Worm (Caenorhabditis elegans): ENCODE measurements around the gene C14H10.2.

C14H10.2 gene

ce11 chrX:10227217-10227616 is 25.5 kb downstream of the C14H10.2 start:
- no peak for TF ChIP-seq tab-1 (GFP tag; IDR thresholded peaks at IDR 0.05)
- no peak for TF ChIP-seq T22C8.4 (GFP tag; IDR thresholded peaks at IDR 0.05)
- no peak for TF ChIP-seq med-1 (GFP tag; optimal IDR thresholded peaks at IDR 0.05; ENCODE audit: insufficient read depth)
- no peak for TF ChIP-seq ref-1 (GFP tag; conservative IDR thresholded peaks at IDR 0.05)
- TF ChIP-seq ztf-29 (GFP tag; IDR thresholded peaks at IDR 0.05) = no peak
- no peak for TF ChIP-seq cog-1 (tag; optimal IDR thresholded peaks at IDR 0.05)
- no peak for TF ChIP-seq ztf-23 (GFP tag; IDR thresholded peaks at IDR 0.05)
- no peak for TF ChIP-seq klf-2 (GFP tag; conservative IDR thresholded peaks at IDR 0.05)
- no peak for TF ChIP-seq flt-1 (GFP tag; IDR thresholded peaks at IDR 0.05)

DNA sequence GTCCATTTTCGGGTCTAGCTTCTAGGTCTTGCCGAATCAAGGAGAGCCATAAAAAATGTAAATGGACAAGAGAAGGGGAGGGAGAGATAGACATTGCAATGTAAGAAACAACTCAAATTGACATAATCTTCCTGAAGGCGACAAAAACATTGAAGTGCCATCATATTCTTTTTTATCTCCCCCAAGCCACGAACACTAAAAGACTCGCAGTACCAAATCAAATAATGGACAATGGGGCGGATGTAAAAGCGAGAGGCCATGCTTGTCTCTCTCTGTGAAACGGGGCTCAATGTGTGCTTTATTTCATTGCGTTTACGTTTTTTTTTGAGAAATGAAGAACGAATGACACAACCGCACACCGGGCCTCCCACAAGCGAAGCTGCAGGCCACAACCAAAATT is 26.8 kb downstream of the C14H10.2 start:
- TF ChIP-seq med-1 (GFP tag; optimal IDR thresholded peaks at IDR 0.05; ENCODE audit: insufficient read depth) (no peak), ref-1 (GFP tag; conservative IDR thresholded peaks at IDR 0.05) (no peak), tab-1 (GFP tag; IDR thresholded peaks at IDR 0.05) (no peak), ztf-29 (GFP tag; IDR thresholded peaks at IDR 0.05) (no peak), klf-2 (GFP tag; conservative IDR thresholded peaks at IDR 0.05) (no peak), T22C8.4 (GFP tag; IDR thresholded peaks at IDR 0.05) (no peak), flt-1 (GFP tag; IDR thresholded peaks at IDR 0.05) (no peak), cog-1 (tag; optimal IDR thresholded peaks at IDR 0.05) (no peak), ztf-23 (GFP tag; IDR thresholded peaks at IDR 0.05) (no peak)

- no peak for TF ChIP-seq klf-2 (GFP tag; conservative IDR thresholded peaks at IDR 0.05)
- no peak for TF ChIP-seq flt-1 (GFP tag; IDR thresholded peaks at IDR 0.05)
- no peak for TF ChIP-seq ztf-23 (GFP tag; IDR thresholded peaks at IDR 0.05)
- TF ChIP-seq tab-1 (GFP tag; IDR thresholded peaks at IDR 0.05) = no peak
- TF ChIP-seq ref-1 (GFP tag; conservative IDR thresholded peaks at IDR 0.05) = no peak
- TF ChIP-seq ztf-29 (GFP tag; IDR thresholded peaks at IDR 0.05) = no peak
- no peak for TF ChIP-seq cog-1 (tag; optimal IDR thresholded peaks at IDR 0.05)
- TF ChIP-seq T22C8.4 (GFP tag; IDR thresholded peaks at IDR 0.05) = no peak
- no peak for TF ChIP-seq med-1 (GFP tag; optimal IDR thresholded peaks at IDR 0.05; ENCODE audit: insufficient read depth)
Observed at ce11 chrX:10219184-10219705, 33.4 kb downstream of the C14H10.2 start.

DNA sequence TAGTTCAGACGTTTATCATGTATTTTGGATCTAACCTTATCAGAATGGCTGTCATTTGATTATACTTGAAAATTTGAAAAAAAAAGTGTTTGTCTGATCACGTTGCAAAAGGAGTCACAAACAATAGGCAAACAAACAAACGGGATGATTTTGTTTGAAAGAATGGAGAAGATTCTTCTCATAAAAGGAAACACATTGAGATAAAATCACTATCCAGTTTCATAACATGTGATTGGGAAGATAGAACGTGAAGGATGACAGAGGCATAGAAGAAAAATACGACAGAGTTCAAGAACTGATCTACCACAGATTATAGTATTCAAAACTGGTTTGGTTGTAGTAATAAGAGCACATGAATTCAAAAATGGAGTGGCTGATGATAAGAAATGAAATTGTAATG is 33.9 kb downstream of the C14H10.2 start, which contains the start of gene F44A6.5:
Gene F44A6.5 (minus strand): TSS at position 151 of the 400 bp plus-strand sequence.
- TF ChIP-seq tab-1 (GFP tag; IDR thresholded peaks at IDR 0.05) (no peak), med-1 (GFP tag; optimal IDR thresholded peaks at IDR 0.05; ENCODE audit: insufficient read depth) (no peak), ref-1 (GFP tag; conservative IDR thresholded peaks at IDR 0.05) (no peak), klf-2 (GFP tag; conservative IDR thresholded peaks at IDR 0.05) (no peak), T22C8.4 (GFP tag; IDR thresholded peaks at IDR 0.05) (no peak), cog-1 (tag; optimal IDR thresholded peaks at IDR 0.05) (no peak), flt-1 (GFP tag; IDR thresholded peaks at IDR 0.05) (no peak), ztf-29 (GFP tag; IDR thresholded peaks at IDR 0.05) (no peak), ztf-23 (GFP tag; IDR thresholded peaks at IDR 0.05) (no peak)

ce11 chrX:10216857-10217256 is 35.8 kb downstream of the C14H10.2 start:
- no peak for TF ChIP-seq T22C8.4 (GFP tag; IDR thresholded peaks at IDR 0.05)
- TF ChIP-seq tab-1 (GFP tag; IDR thresholded peaks at IDR 0.05) = no peak
- no peak for TF ChIP-seq ref-1 (GFP tag; conservative IDR thresholded peaks at IDR 0.05)
- TF ChIP-seq flt-1 (GFP tag; IDR thresholded peaks at IDR 0.05) = no peak
- TF ChIP-seq ztf-23 (GFP tag; IDR thresholded peaks at IDR 0.05) = no peak
- TF ChIP-seq klf-2 (GFP tag; conservative IDR thresholded peaks at IDR 0.05) = no peak
- no peak for TF ChIP-seq ztf-29 (GFP tag; IDR thresholded peaks at IDR 0.05)
- TF ChIP-seq med-1 (GFP tag; optimal IDR thresholded peaks at IDR 0.05; ENCODE audit: insufficient read depth) = no peak
- TF ChIP-seq cog-1 (tag; optimal IDR thresholded peaks at IDR 0.05) = no peak

DNA sequence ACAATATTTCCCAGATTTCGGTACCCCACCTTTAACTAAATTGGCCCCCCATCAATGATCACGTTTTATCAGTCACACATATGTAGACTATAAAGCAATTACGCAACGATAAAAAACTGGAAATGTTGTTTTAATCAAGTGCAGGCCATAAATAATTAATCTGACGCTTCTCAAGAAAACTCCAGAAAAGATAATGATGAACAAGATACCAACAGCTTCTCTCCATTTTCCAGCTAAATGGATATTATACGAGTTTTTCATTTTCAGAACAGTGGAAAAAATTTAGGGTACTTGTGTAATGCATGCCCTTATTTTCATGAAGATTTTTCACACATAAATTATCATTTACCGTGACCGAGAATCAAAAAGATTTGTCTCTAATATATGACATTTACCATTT is 36.3 kb downstream of the C14H10.2 start:
- TF ChIP-seq cog-1 (tag; optimal IDR thresholded peaks at IDR 0.05) (no peak), T22C8.4 (GFP tag; IDR thresholded peaks at IDR 0.05) (no peak), tab-1 (GFP tag; IDR thresholded peaks at IDR 0.05) (no peak), klf-2 (GFP tag; conservative IDR thresholded peaks at IDR 0.05) (no peak), ztf-29 (GFP tag; IDR thresholded peaks at IDR 0.05) (no peak), flt-1 (GFP tag; IDR thresholded peaks at IDR 0.05) (no peak), ztf-23 (GFP tag; IDR thresholded peaks at IDR 0.05) (no peak), med-1 (GFP tag; optimal IDR thresholded peaks at IDR 0.05; ENCODE audit: insufficient read depth) (no peak), ref-1 (GFP tag; conservative IDR thresholded peaks at IDR 0.05) (no peak)

ce11 chrX:10215429-10215828 is 37.3 kb downstream of the C14H10.2 start, which contains the start of gene F44A6.4:
Gene F44A6.4, minus strand, starts transcription at chrX:10215495.
- TF ChIP-seq flt-1 (GFP tag; IDR thresholded peaks at IDR 0.05) (no peak), T22C8.4 (GFP tag; IDR thresholded peaks at IDR 0.05) (0 out of 2 replicates have a peak, but pooled peaks have one; percentile 37), ref-1 (GFP tag; conservative IDR thresholded peaks at IDR 0.05) (no peak), ztf-29 (GFP tag; IDR thresholded peaks at IDR 0.05) (no peak), ztf-23 (GFP tag; IDR thresholded peaks at IDR 0.05) (no peak)

DNA sequence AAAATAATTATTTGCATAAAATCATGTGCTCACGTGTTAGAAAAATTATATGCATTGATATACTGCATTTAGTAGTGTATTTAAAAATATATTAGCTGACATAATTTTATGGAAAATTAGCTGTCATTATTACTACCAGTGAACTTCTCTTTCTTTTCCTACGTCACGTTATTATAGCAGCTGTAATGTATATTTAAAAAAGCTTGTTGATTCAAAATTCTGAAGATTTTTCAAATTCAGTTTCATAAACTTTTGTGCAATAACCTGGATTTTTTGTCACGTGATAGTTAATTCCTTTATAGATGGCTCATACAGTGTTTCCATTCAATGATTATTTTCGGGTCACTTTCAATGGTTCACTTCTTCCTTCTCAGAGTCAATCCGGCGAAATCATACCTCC is 40.2 kb downstream of the C14H10.2 start, which contains the start of gene F44A6.3:
Gene F44A6.3 (plus strand): TSS at position 301 of the 400 bp plus-strand sequence.
- TF ChIP-seq klf-2 (GFP tag; conservative IDR thresholded peaks at IDR 0.05) (no peak), ztf-29 (GFP tag; IDR thresholded peaks at IDR 0.05) (no peak), ref-1 (GFP tag; conservative IDR thresholded peaks at IDR 0.05) (no peak), ztf-23 (GFP tag; IDR thresholded peaks at IDR 0.05) (no peak), flt-1 (GFP tag; IDR thresholded peaks at IDR 0.05) (no peak), cog-1 (tag; optimal IDR thresholded peaks at IDR 0.05) (no peak), T22C8.4 (GFP tag; IDR thresholded peaks at IDR 0.05) (no peak), med-1 (GFP tag; optimal IDR thresholded peaks at IDR 0.05; ENCODE audit: insufficient read depth) (no peak), tab-1 (GFP tag; IDR thresholded peaks at IDR 0.05) (no peak)

DNA sequence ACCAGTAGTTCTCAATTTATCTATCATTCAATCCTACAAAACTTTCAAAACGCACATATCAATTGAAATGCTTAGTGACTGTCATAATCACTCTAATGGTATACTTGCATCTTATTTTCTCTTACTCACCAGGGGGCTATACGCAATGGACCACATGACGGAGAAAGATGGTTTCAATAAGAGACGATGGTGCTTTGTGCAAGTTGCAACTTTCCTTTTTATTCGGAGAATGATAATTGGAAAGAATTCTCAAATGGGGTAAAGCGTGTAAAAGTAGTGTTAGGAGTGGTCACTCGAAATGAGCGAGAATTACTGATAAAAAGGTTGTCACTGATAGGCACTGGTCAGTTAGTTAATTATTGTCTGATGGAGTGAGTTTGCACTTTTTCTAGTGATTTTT is 44.2 kb downstream of the C14H10.2 start:
- no peak for TF ChIP-seq ztf-29 (GFP tag; IDR thresholded peaks at IDR 0.05)
- no peak for TF ChIP-seq flt-1 (GFP tag; IDR thresholded peaks at IDR 0.05)
- TF ChIP-seq ztf-23 (GFP tag; IDR thresholded peaks at IDR 0.05) = no peak
- no peak for TF ChIP-seq med-1 (GFP tag; optimal IDR thresholded peaks at IDR 0.05; ENCODE audit: insufficient read depth)
- no peak for TF ChIP-seq T22C8.4 (GFP tag; IDR thresholded peaks at IDR 0.05)
- TF ChIP-seq klf-2 (GFP tag; conservative IDR thresholded peaks at IDR 0.05) = no peak
- TF ChIP-seq cog-1 (tag; optimal IDR thresholded peaks at IDR 0.05) = no peak
- no peak for TF ChIP-seq tab-1 (GFP tag; IDR thresholded peaks at IDR 0.05)
- TF ChIP-seq ref-1 (GFP tag; conservative IDR thresholded peaks at IDR 0.05) = no peak
